Worm (Caenorhabditis elegans) whole organism, early embryonic: ENCODE measurements around the gene him-6.

Experiments used
- ama-1 ChIP-seq: fragments of 150-350 bp; optimal IDR thresholded peaks from 2 replicates; lab custom pipeline; 2014
- ceh-13 ChIP-seq: fragments of 200-800 bp; sonication (Bioruptor generic); optimal IDR thresholded peaks from 2 replicates; lab custom pipeline; 2018; ENCODE audit warnings: mild to moderate bottlenecking, missing genetic modification characterization, missing compliant biosample characterization
- ceh-36 ChIP-seq: sonication (generic microtip); optimal IDR thresholded peaks from 2 replicates; lab custom pipeline; 2016; ENCODE audit warnings: missing genetic modification characterization, inconsistent platforms, missing compliant biosample characterization
- ets-7 ChIP-seq: sonication (generic microtip); optimal IDR thresholded peaks from 2 replicates; lab custom pipeline; 2016; ENCODE audit warnings: missing genotype, missing genetic modification characterization, missing compliant biosample characterization
- hmbx-1 ChIP-seq: sonication (generic microtip); optimal IDR thresholded peaks from 2 replicates; lab custom pipeline; 2016; ENCODE audit warnings: mild to moderate bottlenecking, missing genetic modification characterization, missing compliant biosample characterization
- hmg-4 ChIP-seq: fragments of 200-800 bp; sonication (Bioruptor generic); optimal IDR thresholded peaks from 2 replicates; lab custom pipeline; 2018; ENCODE audit warnings: mild to moderate bottlenecking, missing genetic modification characterization, missing compliant biosample characterization
- hnd-1 ChIP-seq: sonication (generic microtip); optimal IDR thresholded peaks from 2 replicates; lab custom pipeline; 2016; ENCODE audit warnings: missing genetic modification characterization, missing compliant biosample characterization
- sea-1 ChIP-seq: fragments of 200-800 bp; sonication (Bioruptor generic); conservative IDR thresholded peaks from 2 replicates; pipeline ENCODE4 v1.3.6; 2022; ENCODE audit warnings: missing genetic modification characterization, missing compliant biosample characterization
- tbx-11 ChIP-seq: fragments of 200-800 bp; sonication (Bioruptor generic); IDR thresholded peaks from 2 replicates; pipeline ENCODE4 v1.3.6; 2022; ENCODE audit warnings: missing genetic modification characterization, missing compliant biosample characterization
- tra-4 ChIP-seq: sonication (generic microtip); optimal IDR thresholded peaks from 2 replicates; lab custom pipeline; 2017; ENCODE audit warnings: missing genetic modification characterization, missing compliant biosample characterization

ce11 chrIV:12467761-12468160, 22.8 kb upstream of the him-6 start:
- TF ChIP-seq ama-1 (lab: Kevin White, UChicago) (no peak), ceh-36 (tag; lab: Kevin White, UChicago) (no peak), ets-7 (tag; lab: Kevin White, UChicago) (no peak), sea-1 (GFP tag; lab: Robert Waterston, UW) (no peak), hmg-4 (GFP tag; lab: Kevin White, UChicago) (no peak), ceh-13 (GFP tag; lab: Kevin White, UChicago) (no peak), tra-4 (tag; lab: Kevin White, UChicago) (no peak), hnd-1 (no peak), tbx-11 (GFP tag; lab: Robert Waterston, UW) (no peak), hmbx-1 (no peak)
